Worm (Caenorhabditis elegans) whole organism, mixed stage, embryonic: ENCODE results near the gene asp-18.
"Not testable (repeated sequence)": the region's sequence is repeated elsewhere in the genome, so short reads cannot be mapped to it uniquely, and the experiment has no call there.

Experiments
- M03D4.4 ChIP-seq: sonication (generic microtip); optimal IDR thresholded peaks from 2 replicates; lab custom pipeline; 2017; ENCODE audit warnings: mild to moderate bottlenecking, missing genetic modification characterization, missing compliant biosample characterization
- ces-1 ChIP-seq: fragments of 150-350 bp; optimal IDR thresholded peaks from 2 replicates; lab custom pipeline; 2014; ENCODE audit warnings: missing biosample characterization, missing genetic modification reagents, missing genetic modification characterization
- drap-1 ChIP-seq: fragments of 200-800 bp; sonication (Bioruptor generic); optimal IDR thresholded peaks from 3 replicates; lab custom pipeline; 2018; ENCODE audit warnings: mild to moderate bottlenecking, missing genetic modification characterization, missing compliant biosample characterization
- elt-3 ChIP-seq: fragments of 150-350 bp; optimal IDR thresholded peaks from 2 replicates; lab custom pipeline; 2014; ENCODE audit warnings: missing biosample characterization, missing genetic modification characterization
- nhr-237 ChIP-seq: fragments of 150-350 bp; optimal IDR thresholded peaks from 2 replicates; lab custom pipeline; 2014; ENCODE audit warnings: missing biosample characterization, missing genetic modification characterization
- unc-62 ChIP-seq: fragments of 150-350 bp; optimal IDR thresholded peaks from 2 replicates; lab custom pipeline; 2014; ENCODE audit warnings: missing biosample characterization, missing genetic modification reagents, missing genetic modification characterization
- ztf-11 ChIP-seq: fragments of 150-350 bp; optimal IDR thresholded peaks from 2 replicates; lab custom pipeline; 2014; ENCODE audit warnings: missing biosample characterization, missing genetic modification characterization

DNA sequence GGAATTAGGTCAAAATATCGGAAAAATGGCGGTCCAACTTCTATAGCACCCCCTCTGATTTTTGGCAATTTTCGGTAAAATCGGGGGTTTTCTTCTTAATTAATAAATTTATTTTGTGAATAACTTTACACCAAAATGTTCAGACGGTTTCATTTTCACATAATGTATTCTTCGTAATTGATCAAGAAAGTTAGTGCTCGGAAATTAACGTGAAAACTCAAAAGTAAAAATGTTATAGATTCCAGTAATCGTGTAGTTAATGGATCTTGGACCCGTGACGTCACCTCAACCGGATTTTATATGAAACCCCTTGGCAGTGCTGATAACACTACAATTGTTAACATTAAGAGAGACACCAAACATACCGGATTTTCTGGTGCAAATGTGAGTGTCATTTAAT is 30.6 kb upstream of the asp-18 start, which contains the start of gene F11D11.22:
- TF ChIP-seq unc-62; M03D4.4 (tag; lab: Kevin White, UChicago); ces-1 (GFP tag; lab: Kevin White, UChicago); ztf-11 (tag; lab: Kevin White, UChicago); nhr-237; drap-1 (GFP tag; lab: Kevin White, UChicago); elt-3 (tag; lab: Kevin White, UChicago): not testable (repeated sequence)
